Worm (Caenorhabditis elegans): ENCODE measurements around the gene try-12.
A peak's percentile ranks its signal among the peaks of the same experiment; 100 is the strongest.

- TF ChIP-seq unc-62 (GFP tag; optimal IDR thresholded peaks at IDR 0.05) (no peak), nhr-11 (tag; optimal IDR thresholded peaks at IDR 0.05) (no peak), unc-39 (tag; optimal IDR thresholded peaks at IDR 0.05) (no peak), nfya-1 (tag; optimal IDR thresholded peaks at IDR 0.05; ENCODE audit: insufficient read depth) (no peak), ZK546.5 (tag; optimal IDR thresholded peaks at IDR 0.05) (no peak), aly-2 (tag; optimal IDR thresholded peaks at IDR 0.05) (no peak), nhr-76 (tag; optimal IDR thresholded peaks at IDR 0.05) (no peak), nhr-28 (tag; optimal IDR thresholded peaks at IDR 0.05) (no peak), ama-1 (optimal IDR thresholded peaks at IDR 0.05) (peak; percentile 76), skn-1 (tag; optimal IDR thresholded peaks at IDR 0.05) (no peak), tbx-2 (tag; optimal IDR thresholded peaks at IDR 0.05) (no peak), fkh-10 (GFP tag; optimal IDR thresholded peaks at IDR 0.05) (no peak), fkh-2 (tag; optimal IDR thresholded peaks at IDR 0.05) (no peak)
Observed at ce11 chrV:7432441-7433146, 16.6 kb upstream of the try-12 start.

Measured in whole organism, L3 larva.